Comparison of ENCODE assay signal across 1 fruit fly cellular context in the genomic region with DNA sequence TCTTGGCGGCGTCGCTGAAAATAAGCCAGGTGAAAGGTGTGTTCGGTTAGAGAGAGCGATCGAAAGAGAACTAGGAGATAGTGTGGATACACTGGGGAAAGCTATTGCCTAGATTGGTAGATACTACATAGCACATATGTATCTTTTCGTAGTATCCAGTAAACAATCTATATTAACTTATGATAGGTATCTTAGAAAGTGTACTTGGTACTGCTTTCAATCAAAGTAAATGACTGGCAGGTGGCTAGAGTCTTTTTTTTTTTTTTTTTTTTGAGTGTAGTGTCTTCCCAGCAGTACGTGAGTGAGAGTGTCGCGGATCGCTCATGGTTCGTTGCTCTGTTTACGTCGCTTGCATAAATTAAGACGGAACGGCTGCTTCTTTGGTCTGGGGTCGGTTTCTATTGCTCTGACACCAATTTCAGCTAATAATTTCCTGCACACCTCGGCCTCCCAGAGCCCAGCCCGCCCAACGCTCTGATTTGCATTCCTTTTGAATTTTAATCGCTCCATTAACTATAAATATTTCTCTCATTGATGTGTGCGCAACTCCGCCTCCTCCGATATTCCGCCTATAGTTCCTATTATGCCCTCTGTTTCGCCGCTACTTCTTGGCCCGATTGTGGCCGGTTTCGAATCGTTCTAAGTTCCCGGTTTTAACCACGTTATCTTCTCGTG.
A peak's percentile ranks its signal among the peaks of the same experiment; 100 is the strongest.
TF ChIP-seq lines count a peak whose summit lies in the region.

No protein-coding gene starts in this region.

TF ChIP-seq in whole organism, embryonic, 481 proteins besides CTCF, POLR2A, EP300 and RAD21 (continued from another document and continues in another):
- TF ChIP-seq CG2199 (GFP tag; IDR thresholded peaks at IDR 0.05; lab: Robert Waterston, UW) (0 out of 3 replicates have a peak, but pooled peaks have one; percentile 45), tap (tag; optimal IDR thresholded peaks at IDR 0.05; lab: Kevin White, UChicago) (peak; percentile 34), Dek (tag; optimal IDR thresholded peaks at IDR 0.05; lab: Kevin White, UChicago) (peak; percentile 4), H15 (GFP tag; IDR thresholded peaks at IDR 0.05; lab: Robert Waterston, UW) (peak; percentile 72), CG6689 (GFP tag; IDR thresholded peaks at IDR 0.05; lab: Robert Waterston, UW) (peak; percentile 69), sens (GFP tag; lab: Kevin White, UChicago) (peak; percentile 94), CG1792 (GFP tag; optimal IDR thresholded peaks at IDR 0.05; lab: Kevin White, UChicago) (peak; percentile 38), Aef1 (GFP tag; IDR thresholded peaks at IDR 0.05; lab: Robert Waterston, UW) (no peak), ttk (GFP tag; IDR thresholded peaks at IDR 0.05; lab: Robert Waterston, UW) (peak; percentile 58; the same call in 1 of the 2 replicates), salm (tag; optimal IDR thresholded peaks at IDR 0.05; lab: Kevin White, UChicago) (peak; percentile 15), D19A (tag; optimal IDR thresholded peaks at IDR 0.05; lab: Kevin White, UChicago) (peak; percentile 64), CG10209 (GFP tag; optimal IDR thresholded peaks at IDR 0.05; lab: Kevin White, UChicago) (peak; percentile 30), lmd (GFP tag; IDR thresholded peaks at IDR 0.05; lab: Robert Waterston, UW) (peak; percentile 78), chm (GFP tag; IDR thresholded peaks at IDR 0.05; lab: Robert Waterston, UW) (peak; percentile 57), Mrtf (GFP tag; IDR thresholded peaks at IDR 0.05; lab: Robert Waterston, UW) (peak; percentile 44; the same call in 1 of the 3 replicates), ftz-f1 (GFP tag; optimal IDR thresholded peaks at IDR 0.05; lab: Kevin White, UChicago) (no peak), ind (GFP tag; optimal IDR thresholded peaks at IDR 0.05; lab: Kevin White, UChicago) (peak; percentile 76), ara (GFP tag; IDR thresholded peaks at IDR 0.05; lab: Robert Waterston, UW) (peak; percentile 71; the same call in 1 of the 2 replicates), gce (GFP tag; IDR thresholded peaks at IDR 0.05; lab: Robert Waterston, UW) (peak; percentile 56; the same call in 1 of the 3 replicates), CG13894 (tag; optimal IDR thresholded peaks at IDR 0.05; lab: Kevin White, UChicago) (no peak), CG4424 (GFP tag; optimal IDR thresholded peaks at IDR 0.05; lab: Kevin White, UChicago) (peak; percentile 71), pan (optimal IDR thresholded peaks at IDR 0.05; lab: Kevin White, UChicago) (no peak), pan (GFP tag; optimal IDR thresholded peaks at IDR 0.05 in 1 of 2, IDR thresholded peaks at IDR 0.05 in 1 of 2) (peak in 1 of 2 experiments; percentile 57), oc (tag; optimal IDR thresholded peaks at IDR 0.05; lab: Kevin White, UChicago) (peak; percentile 72), B-H1 (GFP tag; IDR thresholded peaks at IDR 0.05; lab: Robert Waterston, UW) (peak; percentile 58), CG4360 (GFP tag; IDR thresholded peaks at IDR 0.05; lab: Robert Waterston, UW) (peak; percentile 44; the same call in 1 of the 2 replicates), lab (GFP tag; optimal IDR thresholded peaks at IDR 0.05; lab: Kevin White, UChicago) (peak; percentile 56), Six4 (GFP tag; optimal IDR thresholded peaks at IDR 0.05; lab: Kevin White, UChicago) (peak; percentile 55), Atf3 (GFP tag; optimal IDR thresholded peaks at IDR 0.05; lab: Kevin White, UChicago) (peak; percentile 33), Atf6 (GFP tag; IDR thresholded peaks at IDR 0.05; lab: Robert Waterston, UW) (0 out of 2 replicates have a peak, but pooled peaks have one; percentile 14), otp (GFP tag; IDR thresholded peaks at IDR 0.05; lab: Robert Waterston, UW) (peak; percentile 70; the same call in 2 of the 3 replicates), mam (GFP tag; optimal IDR thresholded peaks at IDR 0.05; lab: Kevin White, UChicago) (peak; percentile 24), CG11093 (GFP tag; IDR thresholded peaks at IDR 0.05; lab: Robert Waterston, UW) (peak; percentile 49; the same call in 1 of the 3 replicates), Hr78 (GFP tag; optimal IDR thresholded peaks at IDR 0.05; lab: Kevin White, UChicago) (no peak), scrt (GFP tag; optimal IDR thresholded peaks at IDR 0.05; lab: Kevin White, UChicago) (peak; percentile 4), tgo (GFP tag; IDR thresholded peaks at IDR 0.05; lab: Robert Waterston, UW) (peak; percentile 51; the same call in 2 of the 3 replicates), H2.0 (GFP tag; IDR thresholded peaks at IDR 0.05; lab: Robert Waterston, UW) (peak; percentile 39), gcm (GFP tag; optimal IDR thresholded peaks at IDR 0.05; lab: Kevin White, UChicago) (peak; percentile 26), nerfin-1 (tag; optimal IDR thresholded peaks at IDR 0.05; lab: Kevin White, UChicago) (peak; percentile 53), Xrp1 (GFP tag; IDR thresholded peaks at IDR 0.05; lab: Robert Waterston, UW) (peak; percentile 83), en (GFP tag; optimal IDR thresholded peaks at IDR 0.05; lab: Kevin White, UChicago) (peak; percentile 44), jing (GFP tag; optimal IDR thresholded peaks at IDR 0.05; lab: Kevin White, UChicago) (peak; percentile 42), CG17385 (GFP tag; optimal IDR thresholded peaks at IDR 0.05; lab: Kevin White, UChicago) (peak; percentile 45), tio (GFP tag; optimal IDR thresholded peaks at IDR 0.05; lab: Kevin White, UChicago) (peak; percentile 48), cwo (GFP tag; optimal IDR thresholded peaks at IDR 0.05; lab: Kevin White, UChicago) (peak; percentile 18), Nf-YB (GFP tag; optimal IDR thresholded peaks at IDR 0.05; lab: Kevin White, UChicago) (peak; percentile 11), vfl (GFP tag; optimal IDR thresholded peaks at IDR 0.05; lab: Kevin White, UChicago) (no peak), bab2 (GFP tag; optimal IDR thresholded peaks at IDR 0.05; lab: Kevin White, UChicago) (no peak), D (optimal IDR thresholded peaks at IDR 0.05; lab: Kevin White, UChicago) (no peak), D (GFP tag; optimal IDR thresholded peaks at IDR 0.05; lab: Kevin White, UChicago) (peak; percentile 82), tx (GFP tag; optimal IDR thresholded peaks at IDR 0.05; lab: Kevin White, UChicago) (peak; percentile 12), Side (GFP tag; optimal IDR thresholded peaks at IDR 0.05; lab: Kevin White, UChicago) (peak; percentile 59), zfh2 (GFP tag; optimal IDR thresholded peaks at IDR 0.05; lab: Kevin White, UChicago) (peak; percentile 27), CG10267 (tag; optimal IDR thresholded peaks at IDR 0.05; lab: Kevin White, UChicago) (peak; percentile 11), HLH54F (GFP tag; optimal IDR thresholded peaks at IDR 0.05; lab: Kevin White, UChicago) (peak; percentile 16), dan (GFP tag; IDR thresholded peaks at IDR 0.05; lab: Robert Waterston, UW) (no peak), peb (GFP tag; IDR thresholded peaks at IDR 0.05; lab: Robert Waterston, UW) (0 out of 2 replicates have a peak, but pooled peaks have one; percentile 22), CG5245 (GFP tag; optimal IDR thresholded peaks at IDR 0.05; lab: Kevin White, UChicago) (peak; percentile 79), CG15479 (GFP tag; optimal IDR thresholded peaks at IDR 0.05; lab: Kevin White, UChicago) (no peak), CG15601 (tag; optimal IDR thresholded peaks at IDR 0.05; lab: Kevin White, UChicago) (peak; percentile 75), dpn (GFP tag; optimal IDR thresholded peaks at IDR 0.05; lab: Kevin White, UChicago) (peak; percentile 37 to 57), CG10959 (GFP tag; IDR thresholded peaks at IDR 0.05; lab: Robert Waterston, UW) (peak; percentile 55), jigr1 (GFP tag; IDR thresholded peaks at IDR 0.05; lab: Robert Waterston, UW) (no peak), ap (GFP tag; IDR thresholded peaks at IDR 0.05; lab: Robert Waterston, UW) (peak; percentile 49; the same call in 1 of the 2 replicates), org-1 (GFP tag; optimal IDR thresholded peaks at IDR 0.05; lab: Kevin White, UChicago) (peak; percentile 34), tin (GFP tag; optimal IDR thresholded peaks at IDR 0.05; lab: Kevin White, UChicago) (peak; percentile 77), repo (GFP tag; optimal IDR thresholded peaks at IDR 0.05; lab: Kevin White, UChicago) (peak; percentile 29), Xbp1 (GFP tag; optimal IDR thresholded peaks at IDR 0.05; lab: Kevin White, UChicago) (peak; percentile 66), abd-A (tag; optimal IDR thresholded peaks at IDR 0.05; lab: Kevin White, UChicago) (peak; percentile 27), zf30C (GFP tag; optimal IDR thresholded peaks at IDR 0.05; lab: Kevin White, UChicago) (no peak), Abd-B (GFP tag; optimal IDR thresholded peaks at IDR 0.05; lab: Kevin White, UChicago) (peak; percentile 25), CG5953 (GFP tag; IDR thresholded peaks at IDR 0.05; lab: Robert Waterston, UW) (peak; percentile 49; the same call in 1 of the 2 replicates), PHDP (tag; optimal IDR thresholded peaks at IDR 0.05; lab: Kevin White, UChicago) (peak; percentile 57), CG2120 (GFP tag; optimal IDR thresholded peaks at IDR 0.05; lab: Kevin White, UChicago) (no peak), Fer3 (tag; optimal IDR thresholded peaks at IDR 0.05; lab: Kevin White, UChicago) (peak; percentile 27), CG7556 (GFP tag; optimal IDR thresholded peaks at IDR 0.05; lab: Kevin White, UChicago) (peak; percentile 46), HHEX (GFP tag; optimal IDR thresholded peaks at IDR 0.05; lab: Kevin White, UChicago) (peak; percentile 40), zen (tag; optimal IDR thresholded peaks at IDR 0.05; lab: Kevin White, UChicago) (peak; percentile 24), chif (GFP tag; optimal IDR thresholded peaks at IDR 0.05; lab: Kevin White, UChicago) (peak; percentile 61 to 67), Sry-δ (GFP tag; optimal IDR thresholded peaks at IDR 0.05; lab: Kevin White, UChicago) (peak; percentile 18), lov (optimal IDR thresholded peaks at IDR 0.05; lab: Kevin White, UChicago) (no peak), lov (GFP tag; IDR thresholded peaks at IDR 0.05; lab: Robert Waterston, UW) (peak; percentile 53; the same call in 1 of the 3 replicates), Oli (tag; optimal IDR thresholded peaks at IDR 0.05; lab: Kevin White, UChicago) (peak; percentile 65), Spps (tag; optimal IDR thresholded peaks at IDR 0.05; lab: Kevin White, UChicago) (peak; percentile 36), CG11504 (tag; optimal IDR thresholded peaks at IDR 0.05; lab: Kevin White, UChicago) (peak; percentile 82), Hr51 (GFP tag; optimal IDR thresholded peaks at IDR 0.05; lab: Kevin White, UChicago) (peak in 1 of 2 experiments; percentile 31), Chrac-16 (GFP tag; optimal IDR thresholded peaks at IDR 0.05; lab: Kevin White, UChicago) (peak; percentile 29), CG10366 (GFP tag; IDR thresholded peaks at IDR 0.05; lab: Robert Waterston, UW) (peak; percentile 56), Vsx1 (GFP tag; optimal IDR thresholded peaks at IDR 0.05; lab: Kevin White, UChicago) (peak; percentile 20), CG16863 (GFP tag; optimal IDR thresholded peaks at IDR 0.05; lab: Kevin White, UChicago) (peak; percentile 55), CG9609 (GFP tag; optimal IDR thresholded peaks at IDR 0.05; lab: Kevin White, UChicago) (peak; percentile 16), CG11247 (GFP tag; IDR thresholded peaks at IDR 0.05; lab: Robert Waterston, UW) (no peak), E2f2 (GFP tag; IDR thresholded peaks at IDR 0.05; lab: Robert Waterston, UW) (peak; percentile 26; the same call in 1 of the 2 replicates), ci (GFP tag; IDR thresholded peaks at IDR 0.05; lab: Robert Waterston, UW) (peak; percentile 89), Drgx (GFP tag; IDR thresholded peaks at IDR 0.05; lab: Robert Waterston, UW) (peak; percentile 68), bowl (GFP tag; IDR thresholded peaks at IDR 0.05; lab: Robert Waterston, UW) (no peak), pnt (GFP tag; optimal IDR thresholded peaks at IDR 0.05; lab: Kevin White, UChicago) (peak; percentile 44), Hr3 (GFP tag; optimal IDR thresholded peaks at IDR 0.05; lab: Kevin White, UChicago) (peak; percentile 57), her (GFP tag; optimal IDR thresholded peaks at IDR 0.05; lab: Kevin White, UChicago) (no peak), wor (GFP tag; IDR thresholded peaks at IDR 0.05; lab: Robert Waterston, UW) (peak; percentile 57), p53 (GFP tag; optimal IDR thresholded peaks at IDR 0.05; lab: Kevin White, UChicago) (no peak), slbo (GFP tag; IDR thresholded peaks at IDR 0.05; lab: Robert Waterston, UW) (0 out of 2 replicates have a peak, but pooled peaks have one; percentile 39), nau (GFP tag; optimal IDR thresholded peaks at IDR 0.05; lab: Kevin White, UChicago) (peak; percentile 20), Med (GFP tag; lab: Kevin White, UChicago) (peak; percentile 65), CG7987 (GFP tag; optimal IDR thresholded peaks at IDR 0.05; lab: Kevin White, UChicago) (no peak), Ets97D (GFP tag; optimal IDR thresholded peaks at IDR 0.05; lab: Kevin White, UChicago) (no peak), CG12236 (GFP tag; optimal IDR thresholded peaks at IDR 0.05; lab: Kevin White, UChicago) (peak; percentile 19), mirr (GFP tag; optimal IDR thresholded peaks at IDR 0.05; lab: Kevin White, UChicago) (no peak), CG17361 (GFP tag; IDR thresholded peaks at IDR 0.05; lab: Robert Waterston, UW) (peak; percentile 59; the same call in 2 of the 3 replicates), CG6654 (GFP tag; optimal IDR thresholded peaks at IDR 0.05; lab: Kevin White, UChicago) (peak; percentile 39), Ravus (GFP tag; IDR thresholded peaks at IDR 0.05; lab: Robert Waterston, UW) (no peak), Optix (GFP tag; IDR thresholded peaks at IDR 0.05; lab: Robert Waterston, UW) (peak; percentile 46; the same call in 2 of the 3 replicates), CG18262 (tag; optimal IDR thresholded peaks at IDR 0.05; lab: Kevin White, UChicago) (peak; percentile 70), gem (tag; optimal IDR thresholded peaks at IDR 0.05; lab: Kevin White, UChicago) (peak; percentile 77), CG3726 (GFP tag; IDR thresholded peaks at IDR 0.05; lab: Robert Waterston, UW) (0 out of 3 replicates have a peak, but pooled peaks have one; percentile 20), CG9817 (tag; optimal IDR thresholded peaks at IDR 0.05; lab: Kevin White, UChicago) (no peak), CG4820 (GFP tag; optimal IDR thresholded peaks at IDR 0.05; lab: Kevin White, UChicago) (peak; percentile 83), ssp (GFP tag; IDR thresholded peaks at IDR 0.05; lab: Robert Waterston, UW) (peak; percentile 44; the same call in 1 of the 2 replicates), CG9215 (GFP tag; IDR thresholded peaks at IDR 0.05; lab: Robert Waterston, UW) (peak; percentile 33; the same call in 1 of the 2 replicates), CG8924 (tag; optimal IDR thresholded peaks at IDR 0.05; lab: Kevin White, UChicago) (peak; percentile 30), CG11696 (GFP tag; IDR thresholded peaks at IDR 0.05; lab: Robert Waterston, UW) (peak; percentile 32; the same call in 1 of the 2 replicates)
